Fruit fly (Drosophila melanogaster) whole organism, embryonic: Measurements from ENCODE around the gene CG9933.

Experiments
- Ada2b ChIP-seq: fragments of 200-800 bp; sonication (Bioruptor generic); IDR thresholded peaks from 2 replicates; pipeline ENCODE4 v1.3.6; 2022; ENCODE audit warnings: missing biosample characterization, missing genetic modification characterization
- C15 ChIP-seq: fragments of 200-800 bp; sonication (Bioruptor generic); IDR thresholded peaks from 3 replicates; pipeline ENCODE4 v1.3.6; 2022; ENCODE audit warnings: missing biosample characterization, missing genetic modification characterization
- CG10543 ChIP-seq: fragments of 200-800 bp; sonication (Bioruptor generic); optimal IDR thresholded peaks from 3 replicates; lab custom pipeline; 2017; ENCODE audit warnings: missing biosample characterization, mild to moderate bottlenecking, missing genetic modification characterization, moderate library complexity
- CG11504 ChIP-seq: fragments of 200-800 bp; sonication (Bioruptor generic); optimal IDR thresholded peaks from 3 replicates; lab custom pipeline; 2019; ENCODE audit warnings: missing biosample characterization, mild to moderate bottlenecking, missing genetic modification characterization, moderate library complexity
- CG11560 ChIP-seq: fragments of 200-800 bp; sonication (Bioruptor generic); IDR thresholded peaks from 3 replicates; pipeline ENCODE4 v1.3.6; 2022; ENCODE audit warnings: missing biosample characterization, missing genetic modification characterization
- CG11695 ChIP-seq: fragments of 200-800 bp; sonication (Bioruptor generic); IDR thresholded peaks from 3 replicates; pipeline ENCODE4 v1.3.6; 2022; ENCODE audit warnings: missing biosample characterization, missing genetic modification characterization
- CG12071 ChIP-seq: fragments of 200-800 bp; sonication (Bioruptor generic); optimal IDR thresholded peaks from 3 replicates; lab custom pipeline; 2018; ENCODE audit warnings: missing biosample characterization, mild to moderate bottlenecking, missing genetic modification characterization
- CG12155 ChIP-seq: fragments of 200-800 bp; sonication (Bioruptor generic); optimal IDR thresholded peaks from 3 replicates; lab custom pipeline; 2016; ENCODE audit warnings: missing biosample characterization, missing genetic modification characterization
- CG15269 ChIP-seq: fragments of 200-800 bp; sonication (Bioruptor generic); optimal IDR thresholded peaks from 2 replicates; lab custom pipeline; 2018; ENCODE audit warnings: missing biosample characterization, mild to moderate bottlenecking, missing genetic modification characterization, moderate library complexity
- CG15514 ChIP-seq: fragments of 200-800 bp; sonication (Bioruptor generic); optimal IDR thresholded peaks from 3 replicates; lab custom pipeline; 2017; ENCODE audit warnings: missing biosample characterization, missing genetic modification characterization, mild to moderate bottlenecking, moderate library complexity, missing genetic modification reagents
- CG17328 ChIP-seq: fragments of 200-800 bp; sonication (Bioruptor generic); IDR thresholded peaks from 2 replicates; pipeline ENCODE4 v1.3.6; 2022; ENCODE audit warnings: missing biosample characterization, missing genetic modification characterization
- CG2129 ChIP-seq: fragments of 200-800 bp; sonication (Bioruptor generic); IDR thresholded peaks from 2 replicates; pipeline ENCODE4 v1.3.6; 2022; ENCODE audit warnings: missing biosample characterization, missing genetic modification characterization; ENCODE audit not compliant: partially characterized antibody
- CG2678 ChIP-seq: fragments of 200-800 bp; sonication (Bioruptor generic); optimal IDR thresholded peaks from 3 replicates; lab custom pipeline; 2019; ENCODE audit warnings: missing biosample characterization, mild to moderate bottlenecking, missing genetic modification characterization, moderate library complexity
- CG32772 ChIP-seq: fragments of 200-800 bp; sonication (Bioruptor generic); IDR thresholded peaks from 2 replicates; pipeline ENCODE4 v1.3.6; 2022; ENCODE audit warnings: missing biosample characterization, missing genetic modification characterization
- CG3281 ChIP-seq: fragments of 200-800 bp; sonication (Bioruptor generic); optimal IDR thresholded peaks from 3 replicates; lab custom pipeline; 2017; ENCODE audit warnings: missing biosample characterization, mild to moderate bottlenecking, missing genetic modification characterization
- CG4404 ChIP-seq: fragments of 200-800 bp; sonication (Bioruptor generic); IDR thresholded peaks from 2 replicates; pipeline ENCODE4 v1.3.6; 2022; ENCODE audit warnings: missing biosample characterization, missing genetic modification characterization
- CG4707 ChIP-seq: fragments of 200-800 bp; sonication (Bioruptor generic); optimal IDR thresholded peaks from 2 replicates; lab custom pipeline; 2018; ENCODE audit warnings: missing biosample characterization, mild to moderate bottlenecking, missing genetic modification characterization, moderate library complexity
- CG5245 ChIP-seq: fragments of 200-800 bp; sonication (Bioruptor generic); optimal IDR thresholded peaks from 3 replicates; lab custom pipeline; 2016; ENCODE audit warnings: missing biosample characterization, missing genetic modification characterization
- CG5953 ChIP-seq: fragments of 200-800 bp; sonication (Bioruptor generic); IDR thresholded peaks from 2 replicates; pipeline ENCODE4 v1.3.6; 2022; ENCODE audit warnings: missing biosample characterization, missing genetic modification characterization
- CG6689 ChIP-seq: fragments of 200-800 bp; sonication (Bioruptor generic); IDR thresholded peaks from 2 replicates; pipeline ENCODE4 v1.3.6; 2022; ENCODE audit warnings: missing biosample characterization, missing genetic modification characterization
- CG7372 ChIP-seq: fragments of 200-800 bp; sonication (Bioruptor generic); IDR thresholded peaks from 2 replicates; pipeline ENCODE4 v1.3.6; 2022; ENCODE audit warnings: missing biosample characterization, missing genetic modification characterization
- CG8290 ChIP-seq, 3 experiments: fragments of 200-800 bp; sonication (Bioruptor generic); optimal IDR thresholded peaks; 2 replicates each; lab custom pipeline; 2016 to 2019; ENCODE audit warnings: missing biosample characterization in 3 of 3, missing genetic modification characterization in 3 of 3, mild to moderate bottlenecking in 2 of 3, moderate library complexity in 1 of 3
- CG8359 ChIP-seq: fragments of 200-800 bp; sonication (Bioruptor generic); optimal IDR thresholded peaks from 2 replicates; lab custom pipeline; 2017; ENCODE audit warnings: missing biosample characterization, mild to moderate bottlenecking, missing genetic modification characterization, borderline replicate concordance
- CG9817 ChIP-seq: fragments of 200-800 bp; sonication (Bioruptor generic); optimal IDR thresholded peaks from 2 replicates; lab custom pipeline; 2018; ENCODE audit warnings: missing biosample characterization, mild to moderate bottlenecking, missing genetic modification characterization, moderate library complexity
- D19A ChIP-seq: fragments of 200-800 bp; optimal IDR thresholded peaks from 3 replicates; lab custom pipeline; 2019; ENCODE audit warnings: missing biosample characterization, mild to moderate bottlenecking, missing genetic modification characterization, moderate library complexity
- Fer1 ChIP-seq: fragments of 200-800 bp; sonication (Bioruptor generic); optimal IDR thresholded peaks from 2 replicates; lab custom pipeline; 2017; ENCODE audit warnings: missing biosample characterization, mild to moderate bottlenecking, missing genetic modification characterization
- Hmr ChIP-seq: fragments of 200-800 bp; sonication (Bioruptor generic); optimal IDR thresholded peaks from 3 replicates; lab custom pipeline; 2017; ENCODE audit warnings: mild to moderate bottlenecking, missing biosample characterization, missing genetic modification reagents, missing genetic modification characterization
- Hr51 ChIP-seq, 2 experiments: fragments of 200-800 bp; sonication (Bioruptor generic); optimal IDR thresholded peaks; 2 replicates in 1 of 2; 3 replicates in 1 of 2; lab custom pipeline; 2016 to 2018; ENCODE audit warnings: missing biosample characterization in 2 of 2, missing genetic modification characterization in 2 of 2, mild to moderate bottlenecking in 1 of 2, moderate library complexity in 1 of 2
- NfI ChIP-seq: fragments of 200-800 bp; sonication (Bioruptor generic); optimal IDR thresholded peaks from 3 replicates; lab custom pipeline; 2018; ENCODE audit warnings: missing biosample characterization, mild to moderate bottlenecking, missing genetic modification characterization, moderate library complexity
- Rx ChIP-seq: fragments of 200-800 bp; sonication (Bioruptor generic); IDR thresholded peaks from 2 replicates; pipeline ENCODE4 v1.3.6; 2022; ENCODE audit warnings: missing biosample characterization, missing genetic modification characterization
- Sox100B ChIP-seq: fragments of 200-800 bp; sonication (Bioruptor generic); optimal IDR thresholded peaks from 3 replicates; lab custom pipeline; 2018; ENCODE audit warnings: missing biosample characterization, mild to moderate bottlenecking, missing genetic modification characterization
- Vsx1 ChIP-seq: fragments of 200-800 bp; sonication (Bioruptor generic); optimal IDR thresholded peaks from 2 replicates; lab custom pipeline; 2017; ENCODE audit warnings: missing biosample characterization, mild to moderate bottlenecking, missing genetic modification characterization, missing genetic modification reagents
- Xrp1 ChIP-seq: fragments of 200-800 bp; sonication (Bioruptor generic); IDR thresholded peaks from 2 replicates; pipeline ENCODE4 v1.3.6; 2022; ENCODE audit warnings: missing biosample characterization, missing genetic modification characterization
- ato ChIP-seq: fragments of 200-800 bp; sonication (Bioruptor generic); IDR thresholded peaks from 2 replicates; pipeline ENCODE4 v1.3.6; 2022; ENCODE audit warnings: missing biosample characterization, missing genetic modification characterization; ENCODE audit not compliant: partially characterized antibody
- cato ChIP-seq: fragments of 200-800 bp; sonication (Bioruptor generic); optimal IDR thresholded peaks from 2 replicates; lab custom pipeline; 2016; ENCODE audit warnings: missing biosample characterization, missing genetic modification characterization, borderline replicate concordance
- caup ChIP-seq: fragments of 200-800 bp; sonication (Bioruptor generic); optimal IDR thresholded peaks from 3 replicates; lab custom pipeline; 2017; ENCODE audit warnings: missing biosample characterization, mild to moderate bottlenecking, missing genetic modification characterization, moderate library complexity; ENCODE audit not compliant: severe bottlenecking
- cwo ChIP-seq: fragments of 200-800 bp; sonication (Bioruptor generic); optimal IDR thresholded peaks from 3 replicates; lab custom pipeline; 2017; ENCODE audit warnings: missing biosample characterization, missing genetic modification characterization, mild to moderate bottlenecking, moderate library complexity, missing genetic modification reagents
- danr ChIP-seq: fragments of 200-800 bp; sonication (Bioruptor generic); IDR thresholded peaks from 2 replicates; pipeline ENCODE4 v1.3.6; 2022; ENCODE audit warnings: missing biosample characterization, missing genetic modification characterization
- dati ChIP-seq: fragments of 200-800 bp; sonication (Bioruptor generic); IDR thresholded peaks from 2 replicates; pipeline ENCODE4 v1.3.6; 2022; ENCODE audit warnings: missing biosample characterization, missing genetic modification characterization
- dysf ChIP-seq: fragments of 200-800 bp; sonication (Bioruptor generic); IDR thresholded peaks from 3 replicates; pipeline ENCODE4 v1.3.6; 2022; ENCODE audit warnings: missing biosample characterization, missing genetic modification characterization
- ind ChIP-seq: fragments of 200-800 bp; sonication (Bioruptor generic); optimal IDR thresholded peaks from 3 replicates; lab custom pipeline; 2016; ENCODE audit warnings: missing biosample characterization, missing genetic modification characterization
- ken ChIP-seq: fragments of 200-800 bp; sonication (Bioruptor generic); IDR thresholded peaks from 3 replicates; pipeline ENCODE4 v1.3.6; 2022; ENCODE audit warnings: missing biosample characterization, missing genetic modification characterization
- klu ChIP-seq: fragments of 200-800 bp; sonication (Bioruptor generic); IDR thresholded peaks from 2 replicates; pipeline ENCODE4 v1.3.6; 2022; ENCODE audit warnings: missing biosample characterization, missing genetic modification characterization
- mam ChIP-seq: fragments of 200-800 bp; sonication (Bioruptor generic); optimal IDR thresholded peaks from 3 replicates; lab custom pipeline; 2016; ENCODE audit warnings: missing biosample characterization, missing genetic modification characterization
- sens ChIP-seq: fragments of 200-800 bp; sonication (Bioruptor generic); peaks from one replicate; lab custom pipeline; 2016; ENCODE audit warnings: missing biosample characterization, missing genetic modification characterization
- slou ChIP-seq: fragments of 200-800 bp; sonication (Bioruptor generic); optimal IDR thresholded peaks from 3 replicates; lab custom pipeline; 2016; ENCODE audit warnings: missing biosample characterization, missing genetic modification characterization
- sob ChIP-seq: fragments of 200-800 bp; sonication (Bioruptor generic); IDR thresholded peaks from 2 replicates; pipeline ENCODE4 v1.3.6; 2022; ENCODE audit warnings: missing biosample characterization, missing genetic modification characterization
- tio ChIP-seq: fragments of 200-800 bp; sonication (Bioruptor generic); optimal IDR thresholded peaks from 2 replicates; lab custom pipeline; 2017; ENCODE audit warnings: missing biosample characterization, missing genetic modification characterization, inconsistent platforms
- vvl ChIP-seq: fragments of 200-800 bp; sonication (Bioruptor generic); IDR thresholded peaks from 2 replicates; pipeline ENCODE4 v1.3.6; 2022; ENCODE audit warnings: missing biosample characterization, missing genetic modification characterization
- wdn ChIP-seq: fragments of 200-800 bp; sonication (Bioruptor generic); IDR thresholded peaks from 2 replicates; pipeline ENCODE4 v1.3.6; 2022; ENCODE audit warnings: missing biosample characterization, missing genetic modification characterization

The CG9933 gene

dm6 chr2L:13049136-13049535 lies 28.0 kb upstream of the CG9933 start (continued):
- TF ChIP-seq CG3281 = peak; percentile 36
- no peak for TF ChIP-seq D19A
- no peak for TF ChIP-seq C15 (GFP tag; lab: Robert Waterston, UW)
- TF ChIP-seq Hmr = peak; percentile 48
- no peak for TF ChIP-seq vvl (GFP tag; lab: Robert Waterston, UW)
- TF ChIP-seq CG6689 (GFP tag; lab: Robert Waterston, UW) = no peak
- peak; percentile 37 for TF ChIP-seq CG9817 (tag; lab: Kevin White, UChicago)
- TF ChIP-seq CG11695 (GFP tag; lab: Robert Waterston, UW) = peak; percentile 24; the same call in 1 of the 3 replicates
- TF ChIP-seq sob (GFP tag; lab: Robert Waterston, UW) = 0 out of 2 replicates have a peak, but pooled peaks have one; percentile 27
- TF ChIP-seq CG4707 (GFP tag; lab: Kevin White, UChicago) = no peak
- no peak for TF ChIP-seq wdn (GFP tag; lab: Robert Waterston, UW)
- TF ChIP-seq Hr51 (GFP tag; optimal IDR thresholded peaks at IDR 0.05; lab: Kevin White, UChicago) = peak in 1 of 2 experiments; percentile 21
- peak; percentile 6 for TF ChIP-seq mam (GFP tag; lab: Kevin White, UChicago)
- TF ChIP-seq CG32772 (GFP tag; lab: Robert Waterston, UW) = no peak
- peak; percentile 5 for TF ChIP-seq ind (GFP tag; lab: Kevin White, UChicago)
- TF ChIP-seq slou = peak; percentile 1
- 0 out of 2 replicates have a peak, but pooled peaks have one; percentile 24 for TF ChIP-seq CG7372 (GFP tag; lab: Robert Waterston, UW)
- TF ChIP-seq CG2129 = no peak
- TF ChIP-seq CG5245 (GFP tag; lab: Kevin White, UChicago) = no peak
- no peak for TF ChIP-seq Vsx1 (GFP tag; lab: Kevin White, UChicago)
- peak; percentile 32 for TF ChIP-seq CG15514 (GFP tag; lab: Kevin White, UChicago)
- no peak for TF ChIP-seq CG17328 (GFP tag; lab: Robert Waterston, UW)
- no peak for TF ChIP-seq CG12155 (GFP tag; lab: Kevin White, UChicago)
- peak; percentile 16 for TF ChIP-seq NfI (GFP tag; lab: Kevin White, UChicago)
- peak; percentile 33; the same call in 1 of the 3 replicates for TF ChIP-seq dysf
- peak; percentile 10 for TF ChIP-seq CG11504 (tag; lab: Kevin White, UChicago)
- no peak for TF ChIP-seq Sox100B (GFP tag; lab: Kevin White, UChicago)
- no peak for TF ChIP-seq tio
- no peak for TF ChIP-seq dati (GFP tag; lab: Robert Waterston, UW)
- TF ChIP-seq cato (GFP tag; lab: Kevin White, UChicago) = no peak
- TF ChIP-seq CG8290 (GFP tag; optimal IDR thresholded peaks at IDR 0.05; lab: Kevin White, UChicago) = no peak
- TF ChIP-seq CG8290 (tag; optimal IDR thresholded peaks at IDR 0.05; lab: Kevin White, UChicago) = no peak
- peak; percentile 29; the same call in 1 of the 2 replicates for TF ChIP-seq CG4404
- no peak for TF ChIP-seq Rx (GFP tag; lab: Robert Waterston, UW)
- no peak for TF ChIP-seq CG12071 (GFP tag; lab: Kevin White, UChicago)
- TF ChIP-seq CG8359 = no peak
- TF ChIP-seq klu (GFP tag; lab: Robert Waterston, UW) = 0 out of 2 replicates have a peak, but pooled peaks have one; percentile 22
- peak; percentile 31 for TF ChIP-seq CG10543
- TF ChIP-seq Ada2b (GFP tag; lab: Robert Waterston, UW) = no peak
- peak; percentile 7 for TF ChIP-seq caup
- no peak for TF ChIP-seq ken (GFP tag; lab: Robert Waterston, UW)
- no peak for TF ChIP-seq Xrp1 (GFP tag; lab: Robert Waterston, UW)
- TF ChIP-seq danr (GFP tag; lab: Robert Waterston, UW) = no peak
- TF ChIP-seq ato = no peak
- TF ChIP-seq cwo = peak; percentile 37
- no peak for TF ChIP-seq CG11560
- TF ChIP-seq Fer1 (GFP tag; lab: Kevin White, UChicago) = peak; percentile 66
- TF ChIP-seq CG5953 (GFP tag; lab: Robert Waterston, UW) = no peak
- TF ChIP-seq CG15269 (tag; lab: Kevin White, UChicago) = peak; percentile 33
- TF ChIP-seq CG2678 = peak; percentile 54
- TF ChIP-seq sens (GFP tag; lab: Kevin White, UChicago) = no peak
